Worm (Caenorhabditis elegans): Measurements from ENCODE around the gene col-133.

DNA sequence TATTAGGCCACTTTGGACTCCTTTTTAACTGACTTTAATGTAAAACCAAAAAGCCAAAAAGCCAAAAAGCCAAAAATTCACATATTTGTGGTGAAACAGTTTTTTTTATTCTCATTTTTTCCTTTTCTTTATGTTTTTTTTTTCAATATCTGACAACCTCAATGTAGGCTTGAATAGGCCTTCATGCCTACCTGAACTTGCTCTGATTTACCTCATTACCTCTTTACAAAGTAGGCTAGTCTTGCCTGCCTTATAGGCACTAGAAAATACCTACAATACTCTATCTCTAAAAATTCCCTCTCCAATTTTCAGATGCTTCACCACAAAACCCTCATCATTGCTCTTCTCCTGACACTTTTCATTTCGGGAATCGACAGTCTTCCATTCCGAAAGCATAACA lies 7.1 kb upstream of the col-133 start, which contains the start of gene ins-34:
- no peak for TF ChIP-seq dao-5 (tag; optimal IDR thresholded peaks at IDR 0.05)
- TF ChIP-seq him-1 (tag; optimal IDR thresholded peaks at IDR 0.05), result no peak

Data from whole organism, L4/young adult.